Worm (Caenorhabditis elegans) whole organism, L4 larva: ENCODE data around the gene vps-36.

Source experiments
- F44E2.7 ChIP-seq: fragments of 200-800 bp; sonication (Bioruptor generic); IDR thresholded peaks from 2 replicates; pipeline ENCODE4 v2.1.2; 2022; ENCODE audit warnings: missing genetic modification characterization, missing compliant biosample characterization
- Y5F2A.4 ChIP-seq: fragments of 200-800 bp; sonication (Bioruptor generic); optimal IDR thresholded peaks from 2 replicates; lab custom pipeline; 2018; ENCODE audit warnings: mild to moderate bottlenecking, missing genetic modification characterization, missing compliant biosample characterization
- Y75B8A.6 ChIP-seq: fragments of 200-800 bp; sonication (Bioruptor generic); IDR thresholded peaks from 2 replicates; pipeline ENCODE4 v1.3.6; 2022; ENCODE audit warnings: missing genetic modification reagents, missing genetic modification characterization, missing compliant biosample characterization
- aha-1 ChIP-seq: fragments of 150-350 bp; peaks from one replicate; lab custom pipeline; 2014; ENCODE audit warnings: missing biosample characterization, missing genetic modification characterization
- ceh-20 ChIP-seq: fragments of 200-800 bp; sonication (Bioruptor generic); IDR thresholded peaks from 2 replicates; pipeline ENCODE4 v1.3.6; 2022; ENCODE audit warnings: missing genetic modification reagents, missing genetic modification characterization, missing compliant biosample characterization
- ceh-32 ChIP-seq: sonication (generic microtip); optimal IDR thresholded peaks from 2 replicates; lab custom pipeline; 2016; ENCODE audit warnings: mild to moderate bottlenecking, missing genetic modification characterization, missing compliant biosample characterization; ENCODE audit not compliant: poor library complexity
- ceh-62 ChIP-seq: sonication (generic microtip); optimal IDR thresholded peaks from 2 replicates; lab custom pipeline; 2017; ENCODE audit warnings: missing biosample characterization, missing genetic modification characterization
- ctbp-1 ChIP-seq: fragments of 200-800 bp; sonication (Bioruptor generic); IDR thresholded peaks from 2 replicates; pipeline ENCODE4 v1.3.6; 2022; ENCODE audit warnings: missing genetic modification reagents, missing genetic modification characterization, missing compliant biosample characterization
- daf-16 ChIP-seq, 3 experiments: sonication (generic microtip); optimal IDR thresholded peaks; 2 replicates each; lab custom pipeline; 2016 to 2017; ENCODE audit warnings: missing genetic modification characterization in 3 of 3, missing genetic modification reagents in 3 of 3, mild to moderate bottlenecking in 2 of 3, missing compliant biosample characterization in 2 of 3, missing biosample characterization in 1 of 3, moderate library complexity in 1 of 3
- daf-8 ChIP-seq: fragments of 200-800 bp; sonication (Bioruptor generic); IDR thresholded peaks from 2 replicates; pipeline ENCODE4 v1.3.6; 2022; ENCODE audit warnings: missing genetic modification characterization, missing compliant biosample characterization
- dmd-6 ChIP-seq: fragments of 200-800 bp; sonication (Bioruptor generic); IDR thresholded peaks from 2 replicates; pipeline ENCODE4 v1.3.6; 2022; ENCODE audit warnings: missing genetic modification reagents, missing genetic modification characterization, missing compliant biosample characterization
- dmd-8 ChIP-seq: fragments of 200-800 bp; sonication (Bioruptor generic); IDR thresholded peaks from 2 replicates; pipeline ENCODE4 v1.3.6; 2022; ENCODE audit warnings: missing genetic modification characterization, missing compliant biosample characterization
- egl-43 ChIP-seq: fragments of 200-800 bp; sonication (Bioruptor generic); IDR thresholded peaks from 2 replicates; pipeline ENCODE4 v1.3.6; 2022; ENCODE audit warnings: missing genetic modification reagents, missing genetic modification characterization, missing compliant biosample characterization
- hlh-30 ChIP-seq: sonication (generic microtip); optimal IDR thresholded peaks from 2 replicates; lab custom pipeline; 2017; ENCODE audit warnings: antibody characterized with exemption, mild to moderate bottlenecking, missing genetic modification characterization, missing compliant biosample characterization; ENCODE audit not compliant: insufficient read depth
- hmg-1.1 ChIP-seq: fragments of 200-800 bp; sonication (Bioruptor generic); IDR thresholded peaks from 2 replicates; pipeline ENCODE4 v1.3.6; 2022; ENCODE audit warnings: missing genetic modification reagents, missing genetic modification characterization, missing compliant biosample characterization
- lim-7 ChIP-seq: fragments of 200-800 bp; sonication (Bioruptor generic); IDR thresholded peaks from 2 replicates; pipeline ENCODE4 v1.3.6; 2022; ENCODE audit warnings: missing genetic modification characterization, missing compliant biosample characterization
- lin-15B ChIP-seq: fragments of 150-350 bp; sonication (generic microtip); optimal IDR thresholded peaks from 3 replicates; lab custom pipeline; 2014; ENCODE audit warnings: missing biosample characterization, missing genetic modification characterization
- lin-38 ChIP-seq: fragments of 200-800 bp; sonication (Bioruptor generic); IDR thresholded peaks from 2 replicates; pipeline ENCODE4 v1.3.6; 2022; ENCODE audit warnings: missing genetic modification reagents, missing genetic modification characterization, missing compliant biosample characterization
- lir-3 ChIP-seq: sonication (generic microtip); optimal IDR thresholded peaks from 2 replicates; lab custom pipeline; 2016; ENCODE audit warnings: mild to moderate bottlenecking, missing genetic modification characterization, missing compliant biosample characterization
- madf-5 ChIP-seq, 2 experiments: fragments of 200-800 bp; sonication (Bioruptor generic); IDR thresholded peaks; 2 replicates each; pipeline ENCODE4 v1.3.6; 2022; ENCODE audit warnings: missing compliant biosample characterization in 2 of 2, missing genetic modification characterization in 2 of 2
- mdl-1 ChIP-seq, 2 experiments: fragments of 150-350 bp in 1 of 2; sonication (generic microtip) in 1 of 2; optimal IDR thresholded peaks; 2 replicates each; lab custom pipeline; 2014 to 2017; ENCODE audit warnings: missing biosample characterization in 2 of 2, missing genetic modification characterization in 2 of 2
- mdt-29 ChIP-seq: fragments of 200-800 bp; sonication (Bioruptor generic); IDR thresholded peaks from 2 replicates; pipeline ENCODE4 v1.3.6; 2022; ENCODE audit warnings: missing genetic modification reagents, missing genetic modification characterization, missing compliant biosample characterization
- nhr-102 ChIP-seq: sonication (generic microtip); optimal IDR thresholded peaks from 2 replicates; lab custom pipeline; 2016; ENCODE audit warnings: mild to moderate bottlenecking, missing genetic modification characterization, moderate library complexity, missing compliant biosample characterization
- nhr-11 ChIP-seq: fragments of 150-350 bp; optimal IDR thresholded peaks from 2 replicates; lab custom pipeline; 2014; ENCODE audit warnings: missing biosample characterization, missing genetic modification characterization
- nhr-237 ChIP-seq: sonication (generic microtip); optimal IDR thresholded peaks from 2 replicates; lab custom pipeline; 2017; ENCODE audit warnings: missing biosample characterization, missing genetic modification characterization
- nhr-42 ChIP-seq: fragments of 200-800 bp; sonication (Bioruptor generic); IDR thresholded peaks from 2 replicates; pipeline ENCODE4 v1.3.6; 2022; ENCODE audit warnings: missing genetic modification characterization, missing compliant biosample characterization
- nhr-76 ChIP-seq: fragments of 150-350 bp; optimal IDR thresholded peaks from 2 replicates; lab custom pipeline; 2014; ENCODE audit warnings: missing biosample characterization, missing genetic modification characterization
- pha-4 ChIP-seq, 2 experiments: fragments of 150-350 bp in 1 of 2; fragments of 200-800 bp in 1 of 2; sonication (Bioruptor generic) in 1 of 2; IDR thresholded peaks in 1 of 2; optimal IDR thresholded peaks in 1 of 2; 2 replicates each; pipeline versions ENCODE4 v1.3.6 to Lab custom; 2014 to 2022; ENCODE audit warnings: missing genetic modification characterization in 2 of 2, missing genetic modification reagents in 2 of 2, missing biosample characterization in 1 of 2, missing compliant biosample characterization in 1 of 2
- php-3 ChIP-seq: fragments of 200-800 bp; sonication (Bioruptor generic); IDR thresholded peaks from 2 replicates; pipeline ENCODE4 v1.3.6; 2022; ENCODE audit warnings: missing genetic modification reagents, missing genetic modification characterization, missing compliant biosample characterization
- set-16 ChIP-seq: fragments of 200-800 bp; sonication (Bioruptor generic); IDR thresholded peaks from 2 replicates; pipeline ENCODE4 v1.3.6; 2022; ENCODE audit warnings: missing genetic modification reagents, missing genetic modification characterization, missing compliant biosample characterization
- unc-39 ChIP-seq: sonication (generic microtip); optimal IDR thresholded peaks from 2 replicates; lab custom pipeline; 2017; ENCODE audit warnings: missing biosample characterization, missing genetic modification characterization
- unc-62 ChIP-seq, 3 experiments: fragments of 150-350 bp in 1 of 3; sonication (generic microtip); optimal IDR thresholded peaks in 2 of 3; peaks in 1 of 3; 1 replicate in 1 of 3; 2 replicates in 2 of 3; lab custom pipeline; 2014 to 2017; ENCODE audit warnings: missing biosample characterization in 3 of 3, missing genetic modification characterization in 3 of 3, missing genetic modification reagents in 3 of 3, missing genotype in 1 of 3
- zag-1 ChIP-seq: fragments of 150-350 bp; optimal IDR thresholded peaks from 2 replicates; lab custom pipeline; 2014; ENCODE audit warnings: missing biosample characterization, missing genetic modification characterization
- zfp-3 ChIP-seq: fragments of 200-800 bp; sonication (Bioruptor generic); conservative IDR thresholded peaks from 2 replicates; pipeline ENCODE4 v1.3.6; 2022; ENCODE audit warnings: missing genetic modification reagents, missing genetic modification characterization, missing compliant biosample characterization

The vps-36 gene

ce11 chrV:10931189-10931588 is 29.3 kb downstream of the vps-36 start, which contains the start of gene scvp-1:
Gene scvp-1, minus strand, starts transcription at chrV:10931289.
- no peak for TF ChIP-seq Y5F2A.4
- no peak for TF ChIP-seq daf-16 (GFP tag; optimal IDR thresholded peaks at IDR 0.05; lab: Kevin White, UChicago)
- no peak for TF ChIP-seq daf-16 (tag; optimal IDR thresholded peaks at IDR 0.05; lab: Kevin White, UChicago)
- no peak for TF ChIP-seq mdl-1 (tag; optimal IDR thresholded peaks at IDR 0.05; lab: Kevin White, UChicago)
- TF ChIP-seq nhr-237: no peak
- TF ChIP-seq dmd-8 (GFP tag; lab: Robert Waterston, UW): no peak
- no peak for TF ChIP-seq dmd-6 (GFP tag; lab: Robert Waterston, UW)
- no peak for TF ChIP-seq hmg-1.1 (GFP tag; lab: Robert Waterston, UW)
- TF ChIP-seq ctbp-1 (GFP tag; lab: Robert Waterston, UW): no peak
- TF ChIP-seq unc-62 (GFP tag; optimal IDR thresholded peaks at IDR 0.05 in 1 of 2; lab: Kevin White, UChicago): no peak
- TF ChIP-seq unc-62 (tag; optimal IDR thresholded peaks at IDR 0.05; lab: Kevin White, UChicago): no peak
- no peak for TF ChIP-seq lin-15B
- TF ChIP-seq zag-1: no peak
- no peak for TF ChIP-seq lim-7 (GFP tag; lab: Robert Waterston, UW)
- no peak for TF ChIP-seq pha-4 (GFP tag; IDR thresholded peaks at IDR 0.05; lab: Robert Waterston, UW)
- TF ChIP-seq pha-4 (tag; optimal IDR thresholded peaks at IDR 0.05; lab: Kevin White, UChicago): no peak
- TF ChIP-seq, all 104 proteins: peak for 0

DNA sequence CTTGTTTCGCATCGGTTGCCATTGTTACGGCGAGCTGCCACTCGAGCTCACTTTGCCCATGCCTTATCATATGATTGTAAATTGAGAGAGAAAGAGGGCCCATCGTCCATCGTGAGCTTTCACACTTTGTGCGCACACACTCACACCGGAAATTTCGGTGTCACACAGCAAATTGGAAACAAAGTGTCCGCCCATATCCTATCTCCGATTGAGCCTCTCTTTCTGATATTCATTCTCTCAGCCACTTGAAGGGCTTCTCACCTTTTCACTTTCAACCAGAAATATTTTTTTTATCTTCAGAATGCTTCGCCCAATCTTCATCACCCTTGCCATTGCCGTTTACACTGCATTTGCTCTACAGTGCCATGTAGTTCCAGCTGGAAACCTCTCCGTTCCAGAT is 31.0 kb downstream of the vps-36 start, which contains the start of gene F58B4.3:
Gene F58B4.3, plus strand, starts transcription at position 301 of the 400 bp plus-strand sequence.
- TF ChIP-seq daf-8 (GFP tag; lab: Robert Waterston, UW) (no peak), lir-3 (no peak), lin-38 (no peak), egl-43 (GFP tag; lab: Robert Waterston, UW) (no peak), hlh-30 (no peak), nhr-42 (GFP tag; lab: Robert Waterston, UW) (no peak), ceh-32 (tag; lab: Kevin White, UChicago) (no peak), set-16 (no peak), nhr-11 (tag; lab: Kevin White, UChicago) (no peak)

- TF ChIP-seq ceh-62 (tag; lab: Kevin White, UChicago) (no peak), mdt-29 (GFP tag; lab: Robert Waterston, UW) (no peak), Y75B8A.6 (GFP tag; lab: Robert Waterston, UW) (no peak), php-3 (GFP tag; lab: Robert Waterston, UW) (no peak), nhr-102 (tag; lab: Kevin White, UChicago) (no peak), madf-5 (GFP tag; IDR thresholded peaks at IDR 0.05; lab: Robert Waterston, UW) (no peak), ceh-20 (GFP tag; lab: Robert Waterston, UW) (no peak), nhr-76 (tag; lab: Kevin White, UChicago) (no peak), unc-39 (no peak)
- TF ChIP-seq, all 104 proteins: peak for 0
Observed at ce11 chrV:10925658-10926057, 34.8 kb downstream of the vps-36 start.

ce11 chrV:10924731-10925130 is 35.7 kb downstream of the vps-36 start, which contains the start of gene F58B4.6:
Gene F58B4.6, plus strand, starts transcription at chrV:10925031.
- TF ChIP-seq aha-1: no peak
- no peak for TF ChIP-seq zfp-3 (GFP tag; lab: Robert Waterston, UW)
- no peak for TF ChIP-seq F44E2.7 (GFP tag; lab: Robert Waterston, UW)
- no peak for TF ChIP-seq ceh-32 (tag; lab: Kevin White, UChicago)
